Worm (Caenorhabditis elegans) whole organism, early embryonic: ENCODE measurements around the gene C50C3.19.

Experiments
- ama-1 ChIP-seq: fragments of 150-350 bp; optimal IDR thresholded peaks from 2 replicates; lab custom pipeline; 2014
- hmbx-1 ChIP-seq: sonication (generic microtip); optimal IDR thresholded peaks from 2 replicates; lab custom pipeline; 2016; ENCODE audit warnings: mild to moderate bottlenecking, missing genetic modification characterization, missing compliant biosample characterization
- hmg-4 ChIP-seq: fragments of 200-800 bp; sonication (Bioruptor generic); optimal IDR thresholded peaks from 2 replicates; lab custom pipeline; 2018; ENCODE audit warnings: mild to moderate bottlenecking, missing genetic modification characterization, missing compliant biosample characterization

DNA sequence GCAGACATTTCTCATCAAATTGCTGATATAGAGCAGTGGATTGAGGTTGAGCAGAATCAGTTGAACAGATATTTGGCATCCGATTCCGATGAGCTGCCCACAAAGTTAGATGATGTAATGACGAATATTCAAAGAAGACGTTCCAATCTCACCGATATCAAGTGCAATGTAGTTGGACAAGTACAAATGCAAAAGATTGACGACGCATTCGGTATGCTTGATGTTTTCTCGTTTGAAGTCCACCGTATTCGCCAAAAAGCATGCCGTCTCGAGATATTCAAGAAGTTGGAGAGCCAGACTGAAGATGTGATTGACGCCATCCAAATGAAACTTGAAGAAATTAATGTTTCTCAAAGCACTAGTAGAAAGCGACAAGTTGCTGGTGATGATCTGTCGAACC, 5.5 kb upstream of the C50C3.19 start:
- TF ChIP-seq hmbx-1 (tag; lab: Kevin White, UChicago), result no peak
- TF ChIP-seq ama-1 (lab: Kevin White, UChicago), result no peak
- TF ChIP-seq hmg-4 (GFP tag; lab: Kevin White, UChicago), result no peak
